Worm (Caenorhabditis elegans): Measurements from ENCODE around the gene gap-2.

gap-2 gene

ce11 chrX:9472170-9472569, at the start of gene gap-2:
Gene gap-2 (plus strand): TSS chrX:9472470.
- TF ChIP-seq cog-1 (tag; optimal IDR thresholded peaks at IDR 0.05) (no peak), med-1 (GFP tag; optimal IDR thresholded peaks at IDR 0.05; ENCODE audit: insufficient read depth) (no peak), tab-1 (GFP tag; IDR thresholded peaks at IDR 0.05) (no peak), klf-2 (GFP tag; conservative IDR thresholded peaks at IDR 0.05) (no peak), flt-1 (GFP tag; IDR thresholded peaks at IDR 0.05) (no peak), ztf-23 (GFP tag; IDR thresholded peaks at IDR 0.05) (no peak), T22C8.4 (GFP tag; IDR thresholded peaks at IDR 0.05) (no peak), ztf-29 (GFP tag; IDR thresholded peaks at IDR 0.05) (no peak), ref-1 (GFP tag; conservative IDR thresholded peaks at IDR 0.05) (no peak)

DNA sequence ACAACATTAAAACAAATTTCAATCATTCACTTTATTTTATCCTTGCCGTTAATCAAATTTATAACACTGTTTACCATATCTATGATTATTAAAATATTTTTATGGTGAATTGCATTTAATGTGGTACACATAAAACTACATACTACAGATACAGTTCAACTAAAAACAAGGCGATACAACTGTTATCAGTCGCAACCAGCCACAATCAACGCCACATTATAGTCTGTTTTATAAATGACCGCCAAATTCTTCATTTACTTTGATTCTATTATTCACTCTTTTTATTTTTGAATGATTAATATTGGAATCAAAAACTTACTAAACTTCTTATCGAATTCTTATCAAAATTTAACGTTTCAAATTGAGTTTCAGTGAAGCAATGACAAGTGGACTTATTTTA, 44.2 kb upstream of the gap-2 start, which contains the start of gene B0272.4:
TSS of gene B0272.4 (plus strand) at position 373 of the 400 bp plus-strand sequence.
- TF ChIP-seq med-1 (GFP tag; optimal IDR thresholded peaks at IDR 0.05; ENCODE audit: insufficient read depth) (no peak), tab-1 (GFP tag; IDR thresholded peaks at IDR 0.05) (no peak), T22C8.4 (GFP tag; IDR thresholded peaks at IDR 0.05) (no peak), klf-2 (GFP tag; conservative IDR thresholded peaks at IDR 0.05) (no peak), flt-1 (GFP tag; IDR thresholded peaks at IDR 0.05) (no peak), ztf-29 (GFP tag; IDR thresholded peaks at IDR 0.05) (no peak), cog-1 (tag; optimal IDR thresholded peaks at IDR 0.05) (no peak), ztf-23 (GFP tag; IDR thresholded peaks at IDR 0.05) (no peak)

ce11 chrX:9431002-9431482, 41.2 kb upstream of the gap-2 start, which contains the start of gene B0272.3:
Gene B0272.3 (plus strand): TSS chrX:9431432.
- TF ChIP-seq cog-1 (tag; optimal IDR thresholded peaks at IDR 0.05), result peak; percentile 17
- no peak for TF ChIP-seq klf-2 (GFP tag; conservative IDR thresholded peaks at IDR 0.05)

- TF ChIP-seq ztf-23 (GFP tag; IDR thresholded peaks at IDR 0.05) (no peak), ref-1 (GFP tag; conservative IDR thresholded peaks at IDR 0.05) (no peak), flt-1 (GFP tag; IDR thresholded peaks at IDR 0.05) (no peak), med-1 (GFP tag; optimal IDR thresholded peaks at IDR 0.05; ENCODE audit: insufficient read depth) (no peak), cog-1 (tag; optimal IDR thresholded peaks at IDR 0.05) (no peak), tab-1 (GFP tag; IDR thresholded peaks at IDR 0.05) (no peak), ztf-29 (GFP tag; IDR thresholded peaks at IDR 0.05) (no peak), T22C8.4 (GFP tag; IDR thresholded peaks at IDR 0.05) (no peak), klf-2 (GFP tag; conservative IDR thresholded peaks at IDR 0.05) (no peak)
Measured at ce11 chrX:9436843-9437312, 35.4 kb upstream of the gap-2 start, which contains the start of gene tbb-4. Gene tbb-4 (minus strand): TSS chrX:9436893.

DNA sequence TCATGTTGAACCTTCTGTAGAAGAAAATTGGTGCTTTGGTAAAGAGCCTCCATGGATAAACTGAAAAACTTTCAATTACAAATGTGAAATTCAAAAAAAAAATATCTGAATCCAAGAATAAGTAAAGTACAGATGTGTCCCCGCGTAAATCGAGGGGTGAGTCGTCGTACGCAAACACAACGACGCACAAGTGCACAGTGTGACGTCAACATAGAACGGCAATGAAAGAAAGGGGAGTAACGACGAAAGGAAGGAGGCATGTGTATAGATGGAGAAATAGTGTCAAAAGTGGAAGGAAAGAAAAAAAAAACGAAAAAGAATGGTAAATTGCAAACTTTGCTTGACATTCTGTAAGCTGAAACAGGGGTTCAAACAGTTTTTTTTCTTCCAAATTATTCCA, 30.8 kb upstream of the gap-2 start, which contains the start of gene memb-1:
TSS of gene memb-1 (minus strand) at position 60 of the 400 bp plus-strand sequence.
- TF ChIP-seq T22C8.4 (GFP tag; IDR thresholded peaks at IDR 0.05), result no peak
- no peak for TF ChIP-seq ztf-23 (GFP tag; IDR thresholded peaks at IDR 0.05)
- no peak for TF ChIP-seq ztf-29 (GFP tag; IDR thresholded peaks at IDR 0.05)
- TF ChIP-seq cog-1 (tag; optimal IDR thresholded peaks at IDR 0.05), result peak; percentile 32
- TF ChIP-seq ref-1 (GFP tag; conservative IDR thresholded peaks at IDR 0.05), result no peak
- no peak for TF ChIP-seq klf-2 (GFP tag; conservative IDR thresholded peaks at IDR 0.05)

DNA sequence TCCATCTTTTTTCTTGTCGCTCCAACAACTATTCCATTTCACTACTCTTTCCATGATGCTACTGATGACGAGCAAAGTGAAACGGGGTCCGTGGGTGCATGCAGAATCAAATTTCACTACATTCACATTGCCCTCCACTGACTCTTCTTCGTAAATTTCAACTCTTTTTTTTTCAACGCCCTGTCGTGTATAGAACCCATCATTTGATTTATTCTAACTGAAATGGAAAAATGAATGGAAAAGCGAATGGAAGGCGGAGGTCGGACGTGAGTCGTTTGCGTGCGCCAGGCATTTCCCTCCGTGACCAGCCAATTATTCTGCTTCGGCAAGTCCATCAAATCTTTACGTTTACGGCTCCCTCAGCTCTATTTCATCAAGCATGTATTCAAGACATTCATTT, 28.4 kb upstream of the gap-2 start:
- TF ChIP-seq klf-2 (GFP tag; conservative IDR thresholded peaks at IDR 0.05), result no peak
- no peak for TF ChIP-seq med-1 (GFP tag; optimal IDR thresholded peaks at IDR 0.05; ENCODE audit: insufficient read depth)
- TF ChIP-seq flt-1 (GFP tag; IDR thresholded peaks at IDR 0.05), result no peak
- TF ChIP-seq cog-1 (tag; optimal IDR thresholded peaks at IDR 0.05), result no peak
- TF ChIP-seq T22C8.4 (GFP tag; IDR thresholded peaks at IDR 0.05), result no peak
- TF ChIP-seq ztf-29 (GFP tag; IDR thresholded peaks at IDR 0.05), result no peak
- TF ChIP-seq tab-1 (GFP tag; IDR thresholded peaks at IDR 0.05), result no peak
- no peak for TF ChIP-seq ztf-23 (GFP tag; IDR thresholded peaks at IDR 0.05)
- no peak for TF ChIP-seq ref-1 (GFP tag; conservative IDR thresholded peaks at IDR 0.05)

DNA sequence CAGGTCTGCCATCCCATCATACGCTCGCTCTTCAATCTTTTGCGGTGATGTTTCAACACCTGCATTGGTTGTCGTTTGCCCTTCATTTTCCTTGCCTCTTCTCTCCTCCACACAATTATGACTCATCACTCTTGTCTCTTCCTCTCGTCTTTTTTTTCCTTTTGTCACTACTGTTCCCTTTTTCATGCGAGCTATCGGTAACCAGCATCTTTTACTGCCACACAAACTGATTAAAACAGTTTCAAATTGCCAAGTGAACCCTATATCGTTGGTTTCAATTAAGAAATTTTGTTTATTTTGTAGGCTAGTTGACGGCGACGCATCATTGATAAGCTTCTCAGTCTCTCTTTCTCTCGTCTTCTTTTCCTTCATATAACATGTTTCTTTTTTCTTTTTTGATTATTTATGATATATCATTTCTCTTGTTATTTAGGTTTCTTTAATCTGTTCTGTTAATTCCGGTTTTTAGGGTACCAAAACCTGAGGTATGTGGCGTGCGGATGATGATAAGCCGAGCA, 26.0 kb upstream of the gap-2 start, which contains the start of gene ZK899.1:
TSS of gene ZK899.1 (plus strand) at position 468 of the 518 bp plus-strand sequence.
- TF ChIP-seq med-1 (GFP tag; optimal IDR thresholded peaks at IDR 0.05; ENCODE audit: insufficient read depth) (no peak), cog-1 (tag; optimal IDR thresholded peaks at IDR 0.05) (no peak), T22C8.4 (GFP tag; IDR thresholded peaks at IDR 0.05) (no peak), ref-1 (GFP tag; conservative IDR thresholded peaks at IDR 0.05) (no peak), tab-1 (GFP tag; IDR thresholded peaks at IDR 0.05) (no peak), flt-1 (GFP tag; IDR thresholded peaks at IDR 0.05) (no peak), ztf-29 (GFP tag; IDR thresholded peaks at IDR 0.05) (no peak), ztf-23 (GFP tag; IDR thresholded peaks at IDR 0.05) (no peak), klf-2 (GFP tag; conservative IDR thresholded peaks at IDR 0.05) (no peak)

- TF ChIP-seq ref-1 (GFP tag; conservative IDR thresholded peaks at IDR 0.05), result no peak
- TF ChIP-seq T22C8.4 (GFP tag; IDR thresholded peaks at IDR 0.05), result no peak
- no peak for TF ChIP-seq tab-1 (GFP tag; IDR thresholded peaks at IDR 0.05)
- no peak for TF ChIP-seq med-1 (GFP tag; optimal IDR thresholded peaks at IDR 0.05; ENCODE audit: insufficient read depth)
- TF ChIP-seq klf-2 (GFP tag; conservative IDR thresholded peaks at IDR 0.05), result no peak
- no peak for TF ChIP-seq ztf-29 (GFP tag; IDR thresholded peaks at IDR 0.05)
- no peak for TF ChIP-seq ztf-23 (GFP tag; IDR thresholded peaks at IDR 0.05)
- no peak for TF ChIP-seq flt-1 (GFP tag; IDR thresholded peaks at IDR 0.05)
- no peak for TF ChIP-seq cog-1 (tag; optimal IDR thresholded peaks at IDR 0.05)
Measured at ce11 chrX:9449330-9449729, 22.9 kb upstream of the gap-2 start, which contains the start of gene ZK899.7. Gene ZK899.7 (minus strand): TSS chrX:9449430.

ce11 chrX:9451944-9452453, 20.3 kb upstream of the gap-2 start, which contains the start of gene ZK899.2:
Gene ZK899.2 (minus strand): TSS chrX:9451994.
- TF ChIP-seq T22C8.4 (GFP tag; IDR thresholded peaks at IDR 0.05) (no peak), cog-1 (tag; optimal IDR thresholded peaks at IDR 0.05) (no peak), ref-1 (GFP tag; conservative IDR thresholded peaks at IDR 0.05) (no peak), ztf-23 (GFP tag; IDR thresholded peaks at IDR 0.05) (no peak)

All from whole organism, midembryonic.